Worm (Caenorhabditis elegans) whole organism, L3 larva: Measurements from ENCODE around the gene Y45G5AM.5.

ENCODE experiments used
- R02D3.7 ChIP-seq: fragments of 150-350 bp; optimal IDR thresholded peaks from 2 replicates; lab custom pipeline; 2014; ENCODE audit warnings: missing biosample characterization, missing genetic modification characterization
- ZK546.5 ChIP-seq: sonication (generic microtip); optimal IDR thresholded peaks from 2 replicates; lab custom pipeline; 2017; ENCODE audit warnings: missing biosample characterization, missing genetic modification characterization
- ama-1 ChIP-seq: fragments of 150-350 bp; optimal IDR thresholded peaks from 2 replicates; lab custom pipeline; 2018
- ceh-16 ChIP-seq: sonication (generic microtip); optimal IDR thresholded peaks from 2 replicates; lab custom pipeline; 2017; ENCODE audit warnings: missing biosample characterization, missing genetic modification characterization
- ceh-28 ChIP-seq: fragments of 150-350 bp; optimal IDR thresholded peaks from 2 replicates; lab custom pipeline; 2014; ENCODE audit warnings: missing biosample characterization, missing genetic modification reagents, missing genetic modification characterization
- ceh-9 ChIP-seq: sonication (generic microtip); optimal IDR thresholded peaks from 2 replicates; lab custom pipeline; 2018; ENCODE audit warnings: missing biosample characterization, missing genetic modification characterization
- daf-12 ChIP-seq: fragments of 150-350 bp; optimal IDR thresholded peaks from 2 replicates; lab custom pipeline; 2014; ENCODE audit warnings: missing biosample characterization, missing genetic modification reagents, missing genetic modification characterization
- egl-27 ChIP-seq: sonication (generic microtip); optimal IDR thresholded peaks from 4 replicates; lab custom pipeline; 2017; ENCODE audit warnings: missing biosample characterization, missing genetic modification reagents, missing genetic modification characterization
- egl-5 ChIP-seq: fragments of 150-350 bp; optimal IDR thresholded peaks from 2 replicates; lab custom pipeline; 2017; ENCODE audit warnings: missing biosample characterization, missing genetic modification reagents, missing genetic modification characterization, inconsistent platforms
- elt-1 ChIP-seq: fragments of 150-350 bp; optimal IDR thresholded peaks from 2 replicates; lab custom pipeline; 2014; ENCODE audit warnings: missing biosample characterization, missing genetic modification characterization
- elt-2 ChIP-seq: sonication (generic microtip); optimal IDR thresholded peaks from 2 replicates; lab custom pipeline; 2016; ENCODE audit warnings: missing genetic modification reagents, mild to moderate bottlenecking, missing genetic modification characterization, missing compliant biosample characterization
- eor-1 ChIP-seq, 2 experiments: fragments of 150-350 bp; optimal IDR thresholded peaks; 2 replicates each; lab custom pipeline; 2014 to 2018; ENCODE audit warnings: missing biosample characterization in 2 of 2, missing genetic modification characterization in 2 of 2
- fkh-10 ChIP-seq: sonication (generic microtip); optimal IDR thresholded peaks from 2 replicates; lab custom pipeline; 2017; ENCODE audit warnings: missing biosample characterization, missing genetic modification reagents, missing genetic modification characterization
- fos-1 ChIP-seq: fragments of 150-350 bp; optimal IDR thresholded peaks from 2 replicates; lab custom pipeline; 2014; ENCODE audit warnings: missing biosample characterization, missing genetic modification characterization
- hmg-11 ChIP-seq: sonication (generic microtip); optimal IDR thresholded peaks from 2 replicates; lab custom pipeline; 2016; ENCODE audit warnings: missing genetic modification characterization, missing compliant biosample characterization
- jun-1 ChIP-seq: fragments of 150-350 bp; optimal IDR thresholded peaks from 2 replicates; lab custom pipeline; 2014; ENCODE audit warnings: missing biosample characterization, missing genetic modification reagents, missing genetic modification characterization
- lin-15B ChIP-seq: fragments of 150-350 bp; optimal IDR thresholded peaks from 2 replicates; lab custom pipeline; 2014; ENCODE audit warnings: missing biosample characterization, missing genetic modification characterization
- lin-39 ChIP-seq: fragments of 150-350 bp; optimal IDR thresholded peaks from 2 replicates; lab custom pipeline; 2018; ENCODE audit warnings: missing biosample characterization, missing genetic modification reagents, missing genetic modification characterization
- mdl-1 ChIP-seq: fragments of 150-350 bp; optimal IDR thresholded peaks from 2 replicates; lab custom pipeline; 2014; ENCODE audit warnings: missing biosample characterization, missing genetic modification characterization
- mml-1 ChIP-seq: fragments of 150-350 bp; sonication (generic microtip); optimal IDR thresholded peaks from 3 replicates; lab custom pipeline; 2014; ENCODE audit warnings: missing biosample characterization, missing genetic modification characterization
- nfya-1 ChIP-seq: sonication (generic microtip); optimal IDR thresholded peaks from 2 replicates; lab custom pipeline; 2017; ENCODE audit warnings: missing genetic modification characterization, mild to moderate bottlenecking, missing compliant biosample characterization, antibody characterized with exemption, moderate library complexity; ENCODE audit not compliant: insufficient read depth
- nhr-11 ChIP-seq: fragments of 150-350 bp; optimal IDR thresholded peaks from 2 replicates; lab custom pipeline; 2014; ENCODE audit warnings: missing biosample characterization, missing genetic modification characterization
- nhr-23 ChIP-seq: fragments of 150-350 bp; optimal IDR thresholded peaks from 2 replicates; lab custom pipeline; 2014; ENCODE audit warnings: missing biosample characterization, missing genetic modification reagents, missing genetic modification characterization
- nhr-237 ChIP-seq: fragments of 150-350 bp; optimal IDR thresholded peaks from 2 replicates; lab custom pipeline; 2014; ENCODE audit warnings: missing biosample characterization, missing genetic modification characterization
- nhr-25 ChIP-seq: sonication (generic microtip); optimal IDR thresholded peaks from 2 replicates; lab custom pipeline; 2017; ENCODE audit warnings: missing biosample characterization, missing genetic modification characterization
- nhr-28 ChIP-seq: fragments of 150-350 bp; optimal IDR thresholded peaks from 2 replicates; lab custom pipeline; 2014; ENCODE audit warnings: missing biosample characterization, missing genetic modification characterization
- nhr-67 ChIP-seq: fragments of 150-350 bp; optimal IDR thresholded peaks from 2 replicates; lab custom pipeline; 2014; ENCODE audit warnings: missing biosample characterization, missing genetic modification characterization
- nhr-77 ChIP-seq: fragments of 150-350 bp; optimal IDR thresholded peaks from 2 replicates; lab custom pipeline; 2014; ENCODE audit warnings: missing biosample characterization, missing genetic modification characterization
- pha-4 ChIP-seq: fragments of 150-350 bp; optimal IDR thresholded peaks from 2 replicates; lab custom pipeline; 2014; ENCODE audit warnings: missing biosample characterization, missing genetic modification reagents, missing genetic modification characterization
- pqm-1 ChIP-seq: fragments of 150-350 bp; optimal IDR thresholded peaks from 2 replicates; lab custom pipeline; 2017; ENCODE audit warnings: missing biosample characterization, missing genetic modification characterization, inconsistent platforms
- sea-2 ChIP-seq: fragments of 150-350 bp; sonication (generic microtip); optimal IDR thresholded peaks from 4 replicates; lab custom pipeline; 2014; ENCODE audit warnings: missing biosample characterization, missing genetic modification reagents, missing genetic modification characterization
- skn-1 ChIP-seq: fragments of 150-350 bp; optimal IDR thresholded peaks from 2 replicates; lab custom pipeline; 2014; ENCODE audit warnings: missing biosample characterization, missing genetic modification characterization
- snpc-4 ChIP-seq: fragments of 150-350 bp; optimal IDR thresholded peaks from 2 replicates; lab custom pipeline; 2014; ENCODE audit warnings: missing biosample characterization, missing genetic modification characterization
- tbx-2 ChIP-seq: sonication (generic microtip); optimal IDR thresholded peaks from 2 replicates; lab custom pipeline; 2016; ENCODE audit warnings: mild to moderate bottlenecking, missing genetic modification characterization, missing compliant biosample characterization
- unc-39 ChIP-seq: sonication (generic microtip); optimal IDR thresholded peaks from 4 replicates; lab custom pipeline; 2017; ENCODE audit warnings: missing biosample characterization, missing genetic modification characterization
- unc-62 ChIP-seq: fragments of 150-350 bp; sonication (generic microtip); optimal IDR thresholded peaks from 4 replicates; lab custom pipeline; 2014; ENCODE audit warnings: missing biosample characterization, missing genetic modification reagents, missing genetic modification characterization
- zag-1 ChIP-seq: fragments of 150-350 bp; optimal IDR thresholded peaks from 2 replicates; lab custom pipeline; 2014; ENCODE audit warnings: missing biosample characterization, missing genetic modification characterization
- ztf-11 ChIP-seq: fragments of 150-350 bp; optimal IDR thresholded peaks from 2 replicates; lab custom pipeline; 2014; ENCODE audit warnings: missing biosample characterization, missing genetic modification characterization
- ztf-4 ChIP-seq: fragments of 150-350 bp; optimal IDR thresholded peaks from 2 replicates; lab custom pipeline; 2014; ENCODE audit warnings: missing biosample characterization, missing genetic modification characterization

Gene Y45G5AM.5

ce11 chrV:4194587-4195211 lies 34.5 kb downstream of the Y45G5AM.5 start, which contains the start of gene Y45G5AM.9:
TSS of gene Y45G5AM.9 (minus strand) at chrV:4194637.
- no peak for TF ChIP-seq eor-1 (tag; optimal IDR thresholded peaks at IDR 0.05; lab: Kevin White, UChicago)
- no peak for TF ChIP-seq nhr-67 (tag; lab: Kevin White, UChicago)
- TF ChIP-seq nhr-28: no peak
- no peak for TF ChIP-seq sea-2 (GFP tag; lab: Kevin White, UChicago)
- peak; percentile 66 for TF ChIP-seq nhr-23 (tag; lab: Kevin White, UChicago)
- peak; percentile 27 for TF ChIP-seq pqm-1 (tag; lab: Kevin White, UChicago)
- no peak for TF ChIP-seq nhr-11
- no peak for TF ChIP-seq ceh-16 (tag; lab: Kevin White, UChicago)
- TF ChIP-seq skn-1 (tag; lab: Kevin White, UChicago): peak; percentile 24
- peak; percentile 55 for TF ChIP-seq jun-1
- peak; percentile 74 for TF ChIP-seq nhr-25 (tag; lab: Kevin White, UChicago)
- no peak for TF ChIP-seq ama-1
- TF ChIP-seq nfya-1: peak; percentile 77
- peak; percentile 42 for TF ChIP-seq elt-2 (tag; lab: Kevin White, UChicago)
- TF ChIP-seq egl-27 (tag; lab: Kevin White, UChicago): no peak
- peak; percentile 96 for TF ChIP-seq lin-39 (tag; lab: Kevin White, UChicago)
- TF ChIP-seq mdl-1: no peak
- TF ChIP-seq zag-1 (tag; lab: Kevin White, UChicago): no peak
- no peak for TF ChIP-seq unc-62 (GFP tag; lab: Kevin White, UChicago)
- TF ChIP-seq ceh-9 (tag; lab: Kevin White, UChicago): no peak
- peak; percentile 85 for TF ChIP-seq pha-4 (tag; lab: Kevin White, UChicago)
- no peak for TF ChIP-seq daf-12 (tag; lab: Kevin White, UChicago)
- TF ChIP-seq ceh-28 (tag; lab: Kevin White, UChicago): peak; percentile 92
- peak; percentile 14 for TF ChIP-seq egl-5 (tag; lab: Kevin White, UChicago)
- TF ChIP-seq fkh-10 (GFP tag; lab: Kevin White, UChicago): peak; percentile 6
- no peak for TF ChIP-seq ztf-11 (tag; lab: Kevin White, UChicago)
- TF ChIP-seq tbx-2: peak; percentile 74
- no peak for TF ChIP-seq ZK546.5 (tag; lab: Kevin White, UChicago)
- peak; percentile 78 for TF ChIP-seq lin-15B (tag; lab: Kevin White, UChicago)
- peak; percentile 95 for TF ChIP-seq hmg-11 (tag; lab: Kevin White, UChicago)
- no peak for TF ChIP-seq unc-39 (tag; lab: Kevin White, UChicago)
- TF ChIP-seq snpc-4 (tag; lab: Kevin White, UChicago): peak; percentile 83
- peak; percentile 25 for TF ChIP-seq R02D3.7 (tag; lab: Kevin White, UChicago)

- TF ChIP-seq mdl-1 (no peak), fos-1 (no peak), nhr-28 (no peak), mml-1 (tag; lab: Kevin White, UChicago) (no peak)
Observed at ce11 chrV:4195283-4195682, 35.1 kb downstream of the Y45G5AM.5 start, which contains the start of gene algn-5. TSS of gene algn-5 (plus strand) at chrV:4195577.

- TF ChIP-seq nfya-1 (no peak), snpc-4 (tag; lab: Kevin White, UChicago) (no peak), lin-15B (tag; lab: Kevin White, UChicago) (no peak), ztf-11 (tag; lab: Kevin White, UChicago) (no peak), elt-1 (no peak), daf-12 (tag; lab: Kevin White, UChicago) (no peak), eor-1 (tag; optimal IDR thresholded peaks at IDR 0.05; lab: Kevin White, UChicago) (no peak), unc-62 (GFP tag; lab: Kevin White, UChicago) (no peak), nhr-77 (no peak), zag-1 (tag; lab: Kevin White, UChicago) (no peak), egl-27 (tag; lab: Kevin White, UChicago) (no peak), lin-39 (tag; lab: Kevin White, UChicago) (no peak), ztf-4 (tag; lab: Kevin White, UChicago) (no peak), nhr-28 (no peak), mdl-1 (no peak), nhr-237 (no peak), pqm-1 (tag; lab: Kevin White, UChicago) (no peak), unc-39 (tag; lab: Kevin White, UChicago) (no peak)
- TF ChIP-seq, all 47 proteins: peak for 0
Observed at ce11 chrV:4199185-4199584, 39.0 kb downstream of the Y45G5AM.5 start, which contains the start of gene rpac-40. TSS of gene rpac-40 (plus strand) at chrV:4199485.
